Worm (Caenorhabditis elegans) whole organism, young adult: ENCODE data around the gene coa-7.

Source experiments
- F55B11.4 ChIP-seq: sonication (generic microtip); optimal IDR thresholded peaks from 2 replicates; lab custom pipeline; 2016; ENCODE audit warnings: missing compliant biosample characterization, missing genetic modification characterization, borderline replicate concordance; ENCODE audit not compliant: insufficient read depth
- ama-1 ChIP-seq, 3 experiments: fragments of 150-350 bp in 1 of 3; sonication (generic microtip) in 2 of 3; optimal IDR thresholded peaks; 2 replicates each; lab custom pipeline; 2014 to 2018; ENCODE audit warnings: missing biosample characterization in 2 of 3, missing genetic modification characterization in 2 of 3, missing genetic modification reagents in 2 of 3
- aptf-2 ChIP-seq: fragments of 200-800 bp; sonication (Bioruptor generic); conservative IDR thresholded peaks from 2 replicates; pipeline ENCODE4 v1.3.6; 2022; ENCODE audit warnings: missing genetic modification reagents, missing genetic modification characterization, missing compliant biosample characterization
- atf-7 ChIP-seq: sonication (generic microtip); optimal IDR thresholded peaks from 2 replicates; lab custom pipeline; 2017; ENCODE audit warnings: mild to moderate bottlenecking, missing genetic modification characterization, missing compliant biosample characterization
- him-1 ChIP-seq: sonication (generic microtip); optimal IDR thresholded peaks from 2 replicates; lab custom pipeline; 2016; ENCODE audit warnings: missing genotype, missing genetic modification reagents, missing genetic modification characterization, missing compliant biosample characterization
- madf-6 ChIP-seq: fragments of 200-800 bp; sonication (Bioruptor generic); IDR thresholded peaks from 2 replicates; pipeline ENCODE4 v1.3.6; 2022; ENCODE audit warnings: missing genetic modification reagents, missing genetic modification characterization, missing compliant biosample characterization
- mxl-1 ChIP-seq: sonication (generic microtip); optimal IDR thresholded peaks from 2 replicates; lab custom pipeline; 2016; ENCODE audit warnings: missing genetic modification characterization, missing compliant biosample characterization
- nfya-1 ChIP-seq: sonication (generic microtip); optimal IDR thresholded peaks from 2 replicates; lab custom pipeline; 2017; ENCODE audit warnings: antibody characterized with exemption, missing compliant biosample characterization, missing genetic modification characterization, borderline replicate concordance; ENCODE audit not compliant: insufficient read depth
- sdz-38 ChIP-seq: sonication (generic microtip); optimal IDR thresholded peaks from 2 replicates; lab custom pipeline; 2016; ENCODE audit warnings: missing genotype, missing genetic modification characterization, missing compliant biosample characterization
- snpc-4 ChIP-seq, 5 experiments: fragments of 150-350 bp in 1 of 5; sonication (generic microtip) in 4 of 5; optimal IDR thresholded peaks; 2 replicates each; lab custom pipeline; 2014 to 2018; ENCODE audit warnings: missing genetic modification characterization in 5 of 5, missing biosample characterization in 3 of 5, antibody characterized with exemption in 2 of 5, mild to moderate bottlenecking in 2 of 5, missing compliant biosample characterization in 2 of 5, missing genotype in 2 of 5, moderate library complexity in 2 of 5, missing genetic modification reagents in 1 of 5
- unc-130 ChIP-seq: sonication (generic microtip); optimal IDR thresholded peaks from 2 replicates; lab custom pipeline; 2016; ENCODE audit warnings: missing genetic modification reagents, missing genetic modification characterization, missing compliant biosample characterization
- unc-62 ChIP-seq: fragments of 150-350 bp; optimal IDR thresholded peaks from 2 replicates; lab custom pipeline; 2014; ENCODE audit warnings: missing biosample characterization, missing genetic modification reagents, missing genetic modification characterization
- ztf-25 ChIP-seq: fragments of 200-800 bp; sonication (Bioruptor generic); IDR thresholded peaks from 2 replicates; pipeline ENCODE4 v1.3.6; 2022; ENCODE audit warnings: missing genetic modification reagents, missing genetic modification characterization, missing compliant biosample characterization

- TF ChIP-seq sdz-38 (no peak), aptf-2 (GFP tag; lab: Robert Waterston, UW) (no peak), madf-6 (peak; percentile 32; the same call in 1 of the 2 replicates), snpc-4 (GFP tag; optimal IDR thresholded peaks at IDR 0.05; lab: Kevin White, UChicago) (peak; percentile 18), snpc-4 (tag; optimal IDR thresholded peaks at IDR 0.05; lab: Kevin White, UChicago) (peak in 3 of 4 experiments; percentile 63 to 69 (median 68)), unc-130 (no peak), nfya-1 (tag; lab: Kevin White, UChicago) (no peak), ztf-25 (GFP tag; lab: Robert Waterston, UW) (no peak), unc-62 (peak; percentile 38), F55B11.4 (no peak), him-1 (no peak), atf-7 (tag; lab: Kevin White, UChicago) (peak; percentile 52), ama-1 (optimal IDR thresholded peaks at IDR 0.05; lab: Kevin White, UChicago) (no peak), ama-1 (GFP tag; optimal IDR thresholded peaks at IDR 0.05; lab: Kevin White, UChicago) (no peak), mxl-1 (no peak)
These were observed 16.8 kb downstream of the coa-7 start for ce11 chrII:11634057-11634676.
